Worm (Caenorhabditis elegans) whole organism, L2 larva: Measurements from ENCODE around the gene col-109.

Experiments used
- C34F6.9 ChIP-seq: fragments of 150-350 bp; optimal IDR thresholded peaks from 2 replicates; lab custom pipeline; 2014; ENCODE audit warnings: missing biosample characterization, missing genetic modification characterization
- R02D3.7 ChIP-seq: fragments of 150-350 bp; optimal IDR thresholded peaks from 2 replicates; lab custom pipeline; 2014; ENCODE audit warnings: missing biosample characterization, missing genetic modification characterization
- Y55F3AM.14 ChIP-seq: fragments of 200-800 bp; sonication (Bioruptor generic); optimal IDR thresholded peaks from 2 replicates; lab custom pipeline; 2018; ENCODE audit warnings: mild to moderate bottlenecking, missing genetic modification characterization, missing compliant biosample characterization
- ZK546.5 ChIP-seq: sonication (generic microtip); optimal IDR thresholded peaks from 2 replicates; lab custom pipeline; 2017; ENCODE audit warnings: missing biosample characterization, missing genetic modification characterization
- alr-1 ChIP-seq: fragments of 150-350 bp; optimal IDR thresholded peaks from 2 replicates; lab custom pipeline; 2014; ENCODE audit warnings: missing biosample characterization, missing genetic modification characterization
- aly-2 ChIP-seq: fragments of 150-350 bp; optimal IDR thresholded peaks from 2 replicates; lab custom pipeline; 2014; ENCODE audit warnings: missing biosample characterization, missing genetic modification characterization
- ama-1 ChIP-seq: fragments of 150-350 bp; optimal IDR thresholded peaks from 2 replicates; lab custom pipeline; 2018; ENCODE audit warnings: inconsistent platforms
- blmp-1 ChIP-seq: sonication (generic microtip); optimal IDR thresholded peaks from 2 replicates; lab custom pipeline; 2017; ENCODE audit warnings: missing genetic modification characterization, mild to moderate bottlenecking, missing compliant biosample characterization, antibody characterized with exemption, moderate library complexity; ENCODE audit not compliant: insufficient read depth
- ceh-16 ChIP-seq: fragments of 150-350 bp; optimal IDR thresholded peaks from 2 replicates; lab custom pipeline; 2014; ENCODE audit warnings: missing biosample characterization, missing genetic modification characterization
- crh-2 ChIP-seq: sonication (generic microtip); optimal IDR thresholded peaks from 2 replicates; lab custom pipeline; 2017; ENCODE audit warnings: missing biosample characterization, missing genetic modification characterization
- dmd-4 ChIP-seq: sonication (generic microtip); optimal IDR thresholded peaks from 2 replicates; lab custom pipeline; 2017; ENCODE audit warnings: missing biosample characterization, missing genetic modification characterization
- egl-27 ChIP-seq: sonication (generic microtip); optimal IDR thresholded peaks from 3 replicates; lab custom pipeline; 2017; ENCODE audit warnings: missing biosample characterization, missing genetic modification reagents, missing genetic modification characterization
- elt-1 ChIP-seq: fragments of 150-350 bp; optimal IDR thresholded peaks from 2 replicates; lab custom pipeline; 2014; ENCODE audit warnings: missing biosample characterization, missing genetic modification characterization
- elt-3 ChIP-seq: sonication (generic microtip); optimal IDR thresholded peaks from 2 replicates; lab custom pipeline; 2017; ENCODE audit warnings: missing biosample characterization, missing genetic modification characterization
- fos-1 ChIP-seq: fragments of 150-350 bp; optimal IDR thresholded peaks from 2 replicates; lab custom pipeline; 2014; ENCODE audit warnings: missing biosample characterization, missing genetic modification characterization
- lin-13 ChIP-seq: fragments of 150-350 bp; optimal IDR thresholded peaks from 2 replicates; lab custom pipeline; 2014; ENCODE audit warnings: missing biosample characterization, missing genetic modification reagents, missing genetic modification characterization
- lin-39 ChIP-seq: fragments of 150-350 bp; optimal IDR thresholded peaks from 2 replicates; lab custom pipeline; 2014; ENCODE audit warnings: missing biosample characterization, missing genetic modification reagents, missing genetic modification characterization
- lsy-2 ChIP-seq, 2 experiments: fragments of 150-350 bp in 1 of 2; sonication (generic microtip) in 1 of 2; optimal IDR thresholded peaks; 2 replicates each; lab custom pipeline; 2014 to 2017; ENCODE audit warnings: missing biosample characterization in 2 of 2, missing genetic modification characterization in 2 of 2
- mab-5 ChIP-seq: fragments of 150-350 bp; optimal IDR thresholded peaks from 2 replicates; lab custom pipeline; 2014; ENCODE audit warnings: missing biosample characterization, missing genetic modification characterization
- mbf-1 ChIP-seq: sonication (generic microtip); optimal IDR thresholded peaks from 2 replicates; lab custom pipeline; 2017; ENCODE audit warnings: missing biosample characterization, missing genetic modification characterization
- nhr-10 ChIP-seq: sonication (generic microtip); optimal IDR thresholded peaks from 2 replicates; lab custom pipeline; 2017; ENCODE audit warnings: missing biosample characterization, missing genetic modification characterization
- nhr-11 ChIP-seq: fragments of 150-350 bp; optimal IDR thresholded peaks from 2 replicates; lab custom pipeline; 2014; ENCODE audit warnings: missing biosample characterization, missing genetic modification characterization
- nhr-12 ChIP-seq: fragments of 150-350 bp; optimal IDR thresholded peaks from 2 replicates; lab custom pipeline; 2014; ENCODE audit warnings: missing biosample characterization, missing genetic modification characterization
- nhr-129 ChIP-seq: fragments of 150-350 bp; optimal IDR thresholded peaks from 2 replicates; lab custom pipeline; 2014; ENCODE audit warnings: missing biosample characterization, missing genetic modification characterization
- nhr-21 ChIP-seq: fragments of 150-350 bp; optimal IDR thresholded peaks from 2 replicates; lab custom pipeline; 2014; ENCODE audit warnings: missing biosample characterization, missing genetic modification characterization
- nhr-23 ChIP-seq: fragments of 150-350 bp; optimal IDR thresholded peaks from 2 replicates; lab custom pipeline; 2014; ENCODE audit warnings: missing biosample characterization, missing genetic modification reagents, missing genetic modification characterization
- nhr-237 ChIP-seq: fragments of 150-350 bp; optimal IDR thresholded peaks from 2 replicates; lab custom pipeline; 2014; ENCODE audit warnings: missing biosample characterization, missing genetic modification characterization
- nhr-25 ChIP-seq: fragments of 150-350 bp; sonication (generic microtip); optimal IDR thresholded peaks from 3 replicates; lab custom pipeline; 2014; ENCODE audit warnings: missing biosample characterization, missing genetic modification characterization
- nhr-6 ChIP-seq: fragments of 150-350 bp; optimal IDR thresholded peaks from 2 replicates; lab custom pipeline; 2014; ENCODE audit warnings: missing biosample characterization, missing genetic modification characterization
- nhr-77 ChIP-seq: fragments of 150-350 bp; optimal IDR thresholded peaks from 2 replicates; lab custom pipeline; 2014; ENCODE audit warnings: missing biosample characterization, missing genetic modification characterization
- peb-1 ChIP-seq: fragments of 150-350 bp; optimal IDR thresholded peaks from 2 replicates; lab custom pipeline; 2014; ENCODE audit warnings: missing biosample characterization, missing genetic modification characterization
- sem-4 ChIP-seq: fragments of 150-350 bp; optimal IDR thresholded peaks from 2 replicates; lab custom pipeline; 2014; ENCODE audit warnings: missing biosample characterization, missing genetic modification reagents, missing genetic modification characterization
- sma-9 ChIP-seq, 2 experiments: fragments of 150-350 bp in 1 of 2; sonication (generic microtip) in 1 of 2; optimal IDR thresholded peaks; 2 replicates each; lab custom pipeline; 2014 to 2016; ENCODE audit warnings: missing genetic modification characterization in 2 of 2, mild to moderate bottlenecking in 1 of 2, missing biosample characterization in 1 of 2, missing compliant biosample characterization in 1 of 2, missing genetic modification reagents in 1 of 2, moderate library complexity in 1 of 2
- snpc-4 ChIP-seq: fragments of 150-350 bp; optimal IDR thresholded peaks from 2 replicates; lab custom pipeline; 2014; ENCODE audit warnings: missing biosample characterization, missing genetic modification characterization
- unc-39 ChIP-seq: fragments of 150-350 bp; optimal IDR thresholded peaks from 2 replicates; lab custom pipeline; 2014; ENCODE audit warnings: missing biosample characterization, missing genetic modification characterization
- unc-55 ChIP-seq: fragments of 150-350 bp; sonication (generic microtip); optimal IDR thresholded peaks from 3 replicates; lab custom pipeline; 2014; ENCODE audit warnings: missing biosample characterization, missing genetic modification reagents, missing genetic modification characterization
- unc-62 ChIP-seq: fragments of 150-350 bp; optimal IDR thresholded peaks from 2 replicates; lab custom pipeline; 2014; ENCODE audit warnings: missing biosample characterization, missing genetic modification reagents, missing genetic modification characterization
- ztf-1 ChIP-seq: fragments of 200-800 bp; sonication (Bioruptor generic); conservative IDR thresholded peaks from 2 replicates; pipeline ENCODE4 v1.3.6; 2022; ENCODE audit warnings: missing genetic modification characterization, missing compliant biosample characterization
- ztf-11 ChIP-seq: sonication (generic microtip); optimal IDR thresholded peaks from 2 replicates; lab custom pipeline; 2017; ENCODE audit warnings: missing biosample characterization, missing genetic modification characterization
- ztf-4 ChIP-seq: fragments of 150-350 bp; optimal IDR thresholded peaks from 2 replicates; lab custom pipeline; 2014; ENCODE audit warnings: missing biosample characterization, missing genetic modification characterization

The col-109 gene

ce11 chrIV:1824065-1824531 is 4.0 kb upstream of the col-109 start, which contains the start of gene cmk-1 (continued):
- TF ChIP-seq unc-62 (GFP tag; lab: Kevin White, UChicago) (no peak), alr-1 (tag; lab: Kevin White, UChicago) (no peak), crh-2 (tag; lab: Kevin White, UChicago) (peak; percentile 72), Y55F3AM.14 (GFP tag; lab: Kevin White, UChicago) (peak; percentile 49), nhr-12 (no peak), lsy-2 (tag; optimal IDR thresholded peaks at IDR 0.05; lab: Kevin White, UChicago) (peak in 1 of 2 experiments; percentile 65), ztf-4 (peak; percentile 39), mab-5 (peak; percentile 54), sem-4 (tag; lab: Kevin White, UChicago) (peak; percentile 45), R02D3.7 (tag; lab: Kevin White, UChicago) (no peak), sma-9 (GFP tag; optimal IDR thresholded peaks at IDR 0.05; lab: Kevin White, UChicago) (peak; percentile 75), sma-9 (tag; optimal IDR thresholded peaks at IDR 0.05; lab: Kevin White, UChicago) (no peak), ztf-1 (GFP tag; lab: Robert Waterston, UW) (no peak), nhr-10 (tag; lab: Kevin White, UChicago) (no peak), dmd-4 (no peak), nhr-21 (tag; lab: Kevin White, UChicago) (peak; percentile 7), nhr-25 (tag; lab: Kevin White, UChicago) (no peak), elt-1 (tag; lab: Kevin White, UChicago) (no peak), unc-39 (tag; lab: Kevin White, UChicago) (no peak), nhr-11 (tag; lab: Kevin White, UChicago) (no peak), elt-3 (tag; lab: Kevin White, UChicago) (no peak), egl-27 (tag; lab: Kevin White, UChicago) (no peak), peb-1 (tag; lab: Kevin White, UChicago) (no peak), nhr-237 (no peak), nhr-77 (no peak), snpc-4 (tag; lab: Kevin White, UChicago) (peak; percentile 10), unc-55 (GFP tag; lab: Kevin White, UChicago) (peak; percentile 80)

ce11 chrIV:1821550-1821949 is 1.5 kb upstream of the col-109 start, which contains the start of gene Y38C1BA.4:
Gene Y38C1BA.4, plus strand, starts transcription at chrIV:1821850.
- TF ChIP-seq nhr-237 (no peak), unc-39 (tag; lab: Kevin White, UChicago) (no peak), nhr-25 (tag; lab: Kevin White, UChicago) (no peak), sma-9 (GFP tag; optimal IDR thresholded peaks at IDR 0.05; lab: Kevin White, UChicago) (no peak), sma-9 (tag; optimal IDR thresholded peaks at IDR 0.05; lab: Kevin White, UChicago) (no peak), fos-1 (tag; lab: Kevin White, UChicago) (no peak), nhr-6 (no peak), ztf-11 (tag; lab: Kevin White, UChicago) (no peak), C34F6.9 (tag; lab: Kevin White, UChicago) (no peak), nhr-21 (tag; lab: Kevin White, UChicago) (no peak), lin-13 (GFP tag; lab: Kevin White, UChicago) (no peak), ama-1 (lab: Kevin White, UChicago) (no peak), nhr-129 (no peak), elt-1 (tag; lab: Kevin White, UChicago) (no peak)

- TF ChIP-seq ama-1 (lab: Kevin White, UChicago) (no peak), nhr-11 (tag; lab: Kevin White, UChicago) (no peak), nhr-6 (no peak), alr-1 (tag; lab: Kevin White, UChicago) (no peak), lin-13 (GFP tag; lab: Kevin White, UChicago) (no peak), lin-39 (tag; lab: Kevin White, UChicago) (no peak), nhr-23 (tag; lab: Kevin White, UChicago) (no peak), nhr-10 (tag; lab: Kevin White, UChicago) (no peak), fos-1 (tag; lab: Kevin White, UChicago) (no peak), mbf-1 (tag; lab: Kevin White, UChicago) (no peak), Y55F3AM.14 (GFP tag; lab: Kevin White, UChicago) (no peak), aly-2 (tag; lab: Kevin White, UChicago) (no peak), nhr-12 (no peak), nhr-237 (no peak), ceh-16 (tag; lab: Kevin White, UChicago) (no peak), ztf-4 (no peak), blmp-1 (tag; lab: Kevin White, UChicago) (no peak), ZK546.5 (tag; lab: Kevin White, UChicago) (no peak)
Measured at ce11 chrIV:1818467-1819076, 1.5 kb downstream of the col-109 start.
